Fruit fly (Drosophila melanogaster): ENCODE measurements around the gene obst-G.

- TF ChIP-seq ttk (optimal IDR thresholded peaks at IDR 0.05) (no peak), Myc (optimal IDR thresholded peaks at IDR 0.05) (no peak), h (optimal IDR thresholded peaks at IDR 0.05) (no peak), insv (optimal IDR thresholded peaks at IDR 0.05) (no peak), psq (optimal IDR thresholded peaks at IDR 0.05) (no peak), Sin3A (optimal IDR thresholded peaks at IDR 0.05) (no peak)
These were observed 25.8 kb downstream of the obst-G start, which contains the start of gene byn for dm6 chr3L:11927287-11927743.
